Fruit fly (Drosophila melanogaster) whole organism: ENCODE measurements around the gene Gnpat.

Experiments used
- Dll ChIP-seq: fragments of >200 bp; optimal IDR thresholded peaks from 2 replicates; lab custom pipeline; 2017
- pan ChIP-seq: fragments of >200 bp; optimal IDR thresholded peaks from 2 replicates; lab custom pipeline; 2017

DNA sequence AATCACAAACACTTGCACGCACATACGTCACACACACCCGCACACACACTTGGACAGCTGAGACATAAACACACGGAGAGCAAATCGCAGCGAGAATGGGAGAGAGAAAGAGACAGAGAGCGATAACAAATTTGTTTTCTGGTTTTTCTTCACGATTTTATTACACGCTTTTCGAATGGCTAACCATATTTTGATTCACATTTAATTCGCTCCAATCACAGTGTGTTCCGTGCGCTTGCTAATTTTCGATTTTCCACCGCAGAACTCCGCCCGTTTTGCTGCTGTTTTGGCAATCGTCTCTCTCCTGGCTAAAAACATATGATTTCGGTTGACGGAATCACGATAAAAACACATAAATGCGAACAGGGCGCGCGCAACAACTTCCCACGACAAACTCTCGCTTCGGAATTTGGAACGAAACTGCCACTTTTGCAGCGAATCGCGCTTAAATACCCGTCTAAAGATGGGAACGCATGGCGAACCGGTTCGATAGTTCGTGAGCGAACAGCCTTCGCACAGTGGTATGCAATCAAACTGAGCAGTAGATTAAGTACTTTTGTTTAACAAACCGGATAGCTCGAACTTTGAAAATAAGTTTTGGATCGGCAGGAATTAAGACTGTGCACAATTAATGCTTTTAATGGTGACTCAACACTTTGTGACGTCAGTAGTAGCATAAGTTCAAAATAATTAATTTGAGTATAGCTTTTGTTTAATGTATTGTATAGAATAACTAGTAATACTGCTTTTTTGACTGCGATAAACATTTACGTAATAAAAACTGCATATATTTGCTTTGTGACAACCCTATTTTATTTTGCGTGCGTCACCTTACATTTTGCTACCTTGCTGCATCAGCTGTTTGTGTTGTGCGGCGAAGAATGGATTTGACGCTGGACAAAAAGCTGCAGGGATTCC is 17.8 kb downstream of the Gnpat start, which contains the start of the genes Fur1 and Vps33B:
- TF ChIP-seq pan (no peak), Dll (lab: Kevin White, UChicago) (no peak)
